Worm (Caenorhabditis elegans): ENCODE data around the gene acl-4.

ce11 chrX:2064730-2065129 is 5.5 kb downstream of the acl-4 start, which contains the start of gene F49H12.7:
- TF ChIP-seq nhr-23 (tag; optimal IDR thresholded peaks at IDR 0.05) = no peak
- TF ChIP-seq snpc-4 (tag; optimal IDR thresholded peaks at IDR 0.05) = no peak
- no peak for TF ChIP-seq zag-1 (tag; optimal IDR thresholded peaks at IDR 0.05)
- no peak for TF ChIP-seq ceh-82 (tag; optimal IDR thresholded peaks at IDR 0.05)
- no peak for TF ChIP-seq nhr-12 (tag; optimal IDR thresholded peaks at IDR 0.05)
- no peak for TF ChIP-seq aly-2 (tag; optimal IDR thresholded peaks at IDR 0.05)
- no peak for TF ChIP-seq nhr-77 (tag; optimal IDR thresholded peaks at IDR 0.05)
- TF ChIP-seq lin-13 (GFP tag; optimal IDR thresholded peaks at IDR 0.05) = no peak
